Fruit fly (Drosophila melanogaster): Measurements from ENCODE around the gene polo.

dm6 chr3L:20281254-20281653 lies 28.2 kb upstream of the polo start:
- TF ChIP-seq CG13204 (GFP tag; optimal IDR thresholded peaks at IDR 0.05) (no peak), CG14655 (GFP tag; optimal IDR thresholded peaks at IDR 0.05) (no peak), rn (GFP tag; IDR thresholded peaks at IDR 0.05) (no peak), CG34367 (tag; optimal IDR thresholded peaks at IDR 0.05) (no peak)

All from whole organism, pupa.